Worm (Caenorhabditis elegans): ENCODE results near the gene srxa-7.

The srxa-7 gene

DNA sequence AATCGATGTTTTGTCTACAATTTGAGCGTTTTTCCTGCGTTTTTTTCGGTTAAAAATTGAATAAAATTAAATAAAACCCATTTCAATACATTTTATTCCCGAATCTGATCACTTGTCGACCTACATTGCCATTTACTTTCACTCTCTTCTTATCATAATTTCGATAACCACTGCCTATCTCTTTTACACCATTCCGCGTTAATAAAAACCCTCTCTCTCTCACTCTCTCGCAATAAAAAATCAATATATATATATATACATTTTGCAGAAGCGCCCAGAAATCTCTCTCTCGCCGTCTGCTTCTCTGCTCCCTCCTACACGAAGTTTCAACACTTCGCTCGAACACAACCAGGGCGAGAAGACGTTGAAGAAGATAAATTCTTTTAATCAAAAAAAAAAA, 49.9 kb downstream of the srxa-7 start, which contains the start of gene pptr-1 (continued):
- TF ChIP-seq lin-1 (GFP tag; IDR thresholded peaks at IDR 0.05) (no peak), ztf-11 (tag; optimal IDR thresholded peaks at IDR 0.05) (no peak), madf-9 (GFP tag; conservative IDR thresholded peaks at IDR 0.05) (no peak), attf-4 (tag; optimal IDR thresholded peaks at IDR 0.05) (no peak), lin-38 (GFP tag; IDR thresholded peaks at IDR 0.05) (no peak), nhr-102 (tag; optimal IDR thresholded peaks at IDR 0.05) (peak; percentile 25), lin-13 (GFP tag; optimal IDR thresholded peaks at IDR 0.05) (no peak), zfp-3 (GFP tag; conservative IDR thresholded peaks at IDR 0.05) (no peak), spr-1 (tag; optimal IDR thresholded peaks at IDR 0.05) (no peak), daf-19 (GFP tag; conservative IDR thresholded peaks at IDR 0.05) (no peak), mxl-2 (GFP tag; conservative IDR thresholded peaks at IDR 0.05) (no peak), ama-1 (optimal IDR thresholded peaks at IDR 0.05) (no peak), D1046.2 (GFP tag; IDR thresholded peaks at IDR 0.05) (no peak), hlh-30 (tag; optimal IDR thresholded peaks at IDR 0.05; ENCODE audit: insufficient read depth) (peak; percentile 12), R02D3.7 (tag; optimal IDR thresholded peaks at IDR 0.05) (no peak), lin-39 (tag; optimal IDR thresholded peaks at IDR 0.05) (no peak), hlh-11 (tag; optimal IDR thresholded peaks at IDR 0.05) (peak; percentile 73), egl-27 (tag; optimal IDR thresholded peaks at IDR 0.05) (no peak), daf-8 (GFP tag; IDR thresholded peaks at IDR 0.05) (no peak), hif-1 (tag; optimal IDR thresholded peaks at IDR 0.05) (no peak), fos-1 (tag; optimal IDR thresholded peaks at IDR 0.05) (no peak), F37D6.2 (tag; optimal IDR thresholded peaks at IDR 0.05) (no peak), rbr-2 (tag; optimal IDR thresholded peaks at IDR 0.05) (no peak), zip-11 (GFP tag; IDR thresholded peaks at IDR 0.05) (no peak), mxl-3 (GFP tag; optimal IDR thresholded peaks at IDR 0.05) (no peak), Y75B8A.6 (GFP tag; IDR thresholded peaks at IDR 0.05) (no peak), madf-5 (GFP tag; IDR thresholded peaks at IDR 0.05) (no peak), nhr-25 (tag; optimal IDR thresholded peaks at IDR 0.05; ENCODE audit: borderline replicate concordance, insufficient read depth) (no peak), lim-7 (GFP tag; IDR thresholded peaks at IDR 0.05) (no peak), dmd-9 (GFP tag; IDR thresholded peaks at IDR 0.05) (no peak), skn-1 (tag; optimal IDR thresholded peaks at IDR 0.05) (no peak), lin-29 (GFP tag; IDR thresholded peaks at IDR 0.05) (no peak), aly-2 (tag; optimal IDR thresholded peaks at IDR 0.05) (no peak), ceh-20 (GFP tag; IDR thresholded peaks at IDR 0.05) (no peak), set-16 (GFP tag; IDR thresholded peaks at IDR 0.05) (no peak), ceh-44 (GFP tag; IDR thresholded peaks at IDR 0.05) (no peak)
